Worm (Caenorhabditis elegans) whole organism, L3 larva: ENCODE results near the gene nep-16.

ENCODE experiments used
- ceh-28 ChIP-seq: fragments of 150-350 bp; optimal IDR thresholded peaks from 2 replicates; lab custom pipeline; 2014; ENCODE audit warnings: missing biosample characterization, missing genetic modification reagents, missing genetic modification characterization
- fkh-10 ChIP-seq: sonication (generic microtip); optimal IDR thresholded peaks from 2 replicates; lab custom pipeline; 2017; ENCODE audit warnings: missing biosample characterization, missing genetic modification reagents, missing genetic modification characterization
- nhr-43 ChIP-seq: sonication (generic microtip); optimal IDR thresholded peaks from 2 replicates; lab custom pipeline; 2016; ENCODE audit warnings: mild to moderate bottlenecking, missing genetic modification characterization, missing compliant biosample characterization; ENCODE audit not compliant: poor library complexity, severe bottlenecking
- snpc-4 ChIP-seq: fragments of 150-350 bp; optimal IDR thresholded peaks from 2 replicates; lab custom pipeline; 2014; ENCODE audit warnings: missing biosample characterization, missing genetic modification characterization
- unc-39 ChIP-seq: sonication (generic microtip); optimal IDR thresholded peaks from 4 replicates; lab custom pipeline; 2017; ENCODE audit warnings: missing biosample characterization, missing genetic modification characterization
- unc-62 ChIP-seq: fragments of 150-350 bp; sonication (generic microtip); optimal IDR thresholded peaks from 4 replicates; lab custom pipeline; 2014; ENCODE audit warnings: missing biosample characterization, missing genetic modification reagents, missing genetic modification characterization

ce11 chrIV:7646119-7646518 lies 4.5 kb upstream of the nep-16 start, which contains the start of gene hmg-5:
- no peak for TF ChIP-seq snpc-4
- no peak for TF ChIP-seq ceh-28
- no peak for TF ChIP-seq unc-39 (tag; lab: Kevin White, UChicago)
- no peak for TF ChIP-seq fkh-10
- no peak for TF ChIP-seq unc-62
- TF ChIP-seq nhr-43 (tag; lab: Kevin White, UChicago), result no peak
